Worm (Caenorhabditis elegans): ENCODE data around the gene srh-31.

ce11 chrV:17752340-17752739, 45.2 kb downstream of the srh-31 start:
- TF ChIP-seq lsy-2 (tag; optimal IDR thresholded peaks at IDR 0.05), result no peak
- TF ChIP-seq ceh-39 (tag; optimal IDR thresholded peaks at IDR 0.05), result no peak
- no peak for TF ChIP-seq mab-5 (tag; optimal IDR thresholded peaks at IDR 0.05)
- no peak for TF ChIP-seq elt-3 (tag; optimal IDR thresholded peaks at IDR 0.05)
- no peak for TF ChIP-seq mep-1 (tag; optimal IDR thresholded peaks at IDR 0.05)
- no peak for TF ChIP-seq elt-1 (tag; optimal IDR thresholded peaks at IDR 0.05; ENCODE audit: borderline replicate concordance, insufficient read depth)
- no peak for TF ChIP-seq ham-2 (GFP tag; optimal IDR thresholded peaks at IDR 0.05)
